Worm (Caenorhabditis elegans) whole organism, L4 larva: Measurements from ENCODE around the gene enol-1.
A peak's percentile ranks its signal among the peaks of the same experiment; 100 is the strongest.

Experiments
- D1046.2 ChIP-seq: fragments of 200-800 bp; sonication (Bioruptor generic); IDR thresholded peaks from 2 replicates; pipeline ENCODE4 v1.3.6; 2022; ENCODE audit warnings: missing genetic modification characterization, missing compliant biosample characterization
- ceh-44 ChIP-seq: fragments of 200-800 bp; sonication (Bioruptor generic); IDR thresholded peaks from 2 replicates; pipeline ENCODE4 v1.3.6; 2022; ENCODE audit warnings: missing genetic modification reagents, missing genetic modification characterization, missing compliant biosample characterization
- hif-1 ChIP-seq, 2 experiments: sonication (generic microtip); optimal IDR thresholded peaks; 2 replicates each; lab custom pipeline; 2016 to 2017; ENCODE audit warnings: missing compliant biosample characterization in 2 of 2, missing genetic modification characterization in 2 of 2, missing genetic modification reagents in 2 of 2, missing genotype in 2 of 2, mild to moderate bottlenecking in 1 of 2
- hlh-11 ChIP-seq: fragments of 200-800 bp; sonication (Bioruptor generic); optimal IDR thresholded peaks from 2 replicates; lab custom pipeline; 2018; ENCODE audit warnings: mild to moderate bottlenecking, missing genetic modification characterization, missing compliant biosample characterization
- jun-1 ChIP-seq: fragments of 150-350 bp; optimal IDR thresholded peaks from 2 replicates; lab custom pipeline; 2014; ENCODE audit warnings: missing biosample characterization, missing genetic modification reagents, missing genetic modification characterization
- mdl-1 ChIP-seq, 2 experiments: fragments of 150-350 bp in 1 of 2; sonication (generic microtip) in 1 of 2; optimal IDR thresholded peaks; 2 replicates each; lab custom pipeline; 2014 to 2017; ENCODE audit warnings: missing biosample characterization in 2 of 2, missing genetic modification characterization in 2 of 2
- nhr-10 ChIP-seq: fragments of 150-350 bp; optimal IDR thresholded peaks from 2 replicates; lab custom pipeline; 2014; ENCODE audit warnings: missing biosample characterization, missing genetic modification characterization
- nhr-28 ChIP-seq: fragments of 150-350 bp; optimal IDR thresholded peaks from 2 replicates; lab custom pipeline; 2014; ENCODE audit warnings: missing biosample characterization, missing genetic modification characterization
- zag-1 ChIP-seq: fragments of 150-350 bp; optimal IDR thresholded peaks from 2 replicates; lab custom pipeline; 2014; ENCODE audit warnings: missing biosample characterization, missing genetic modification characterization
- ztf-11 ChIP-seq: fragments of 150-350 bp; optimal IDR thresholded peaks from 2 replicates; lab custom pipeline; 2014; ENCODE audit warnings: missing biosample characterization, missing genetic modification characterization

ce11 chrII:8969251-8970183 lies 38.7 kb downstream of the enol-1 start, which contains the start of the genes szy-20 and C18E9.5:
- TF ChIP-seq hlh-11 (tag; lab: Kevin White, UChicago) (peak; percentile 48), ceh-44 (GFP tag; lab: Robert Waterston, UW) (no peak), jun-1 (no peak), mdl-1 (tag; optimal IDR thresholded peaks at IDR 0.05; lab: Kevin White, UChicago) (peak in 1 of 2 experiments; percentile 57), nhr-10 (tag; lab: Kevin White, UChicago) (no peak), zag-1 (tag; lab: Kevin White, UChicago) (no peak), D1046.2 (GFP tag; lab: Robert Waterston, UW) (no peak), nhr-28 (peak; percentile 20), ztf-11 (tag; lab: Kevin White, UChicago) (no peak), hif-1 (tag; optimal IDR thresholded peaks at IDR 0.05; lab: Kevin White, UChicago) (peak in 1 of 2 experiments; percentile 60)
